Worm (Caenorhabditis elegans): ENCODE measurements around the gene snap-29.

DNA sequence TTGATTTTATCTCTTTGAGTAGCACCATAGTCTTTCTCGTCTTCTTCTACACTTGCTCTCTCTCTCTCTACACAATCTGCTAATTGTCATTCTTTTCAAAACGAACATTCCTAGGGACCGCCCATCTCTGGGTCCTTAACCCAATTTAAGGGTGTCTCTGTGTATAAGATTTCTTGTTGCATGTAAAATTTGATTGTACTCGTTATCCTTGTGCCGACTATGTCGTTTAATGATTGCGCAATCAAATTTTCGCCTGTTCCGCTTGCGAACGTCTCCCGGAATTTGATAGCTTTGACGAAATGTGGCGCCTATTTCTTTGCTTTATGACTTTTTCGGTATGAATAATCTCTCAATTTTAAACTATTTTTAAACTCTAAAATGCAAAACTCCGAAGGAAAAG, 35.1 kb downstream of the snap-29 start:
- TF ChIP-seq lsy-2 (tag; optimal IDR thresholded peaks at IDR 0.05) = no peak
- no peak for TF ChIP-seq egl-27 (tag; optimal IDR thresholded peaks at IDR 0.05)
- TF ChIP-seq lin-39 (tag; optimal IDR thresholded peaks at IDR 0.05) = no peak
- TF ChIP-seq nhr-6 (tag; optimal IDR thresholded peaks at IDR 0.05) = no peak
- TF ChIP-seq mdl-1 (tag; optimal IDR thresholded peaks at IDR 0.05) = no peak
- no peak for TF ChIP-seq ama-1 (optimal IDR thresholded peaks at IDR 0.05)
